Worm (Caenorhabditis elegans): Measurements from ENCODE around the gene vab-2.

The vab-2 gene

ce11 chrIV:3794437-3794836 lies 27.8 kb upstream of the vab-2 start, which contains the start of gene K09B3.1:
Gene K09B3.1 (plus strand): TSS chrIV:3794737.
- TF ChIP-seq rpc-1 (optimal IDR thresholded peaks at IDR 0.05) (no peak), rpc-1 (tag; optimal IDR thresholded peaks at IDR 0.05) (no peak), lin-54 (GFP tag; optimal IDR thresholded peaks at IDR 0.05) (no peak), ztf-25 (GFP tag; IDR thresholded peaks at IDR 0.05) (no peak), efl-1 (GFP tag; optimal IDR thresholded peaks at IDR 0.05) (no peak), ccch-3 (GFP tag; optimal IDR thresholded peaks at IDR 0.05) (no peak), snpc-4 (GFP tag; optimal IDR thresholded peaks at IDR 0.05) (no peak), snpc-4 (tag; optimal IDR thresholded peaks at IDR 0.05) (no peak), ztf-22 (GFP tag; optimal IDR thresholded peaks at IDR 0.05) (no peak), ceh-100 (GFP tag; IDR thresholded peaks at IDR 0.05) (no peak), ekl-4 (GFP tag; IDR thresholded peaks at IDR 0.05) (no peak), snpc-1.3 (tag; optimal IDR thresholded peaks at IDR 0.05; ENCODE audit: insufficient read depth) (no peak), T26A5.8 (tag; optimal IDR thresholded peaks at IDR 0.05) (no peak)

- TF ChIP-seq repo-1 (tag; optimal IDR thresholded peaks at IDR 0.05) (no peak), nhr-179 (tag; optimal IDR thresholded peaks at IDR 0.05) (no peak)
These were observed 17.3 kb upstream of the vab-2 start, which contains the start of gene glct-6 for ce11 chrIV:3783910-3784309. Gene glct-6 (plus strand): TSS chrIV:3784210.

- TF ChIP-seq F52B5.7 (tag; optimal IDR thresholded peaks at IDR 0.05) (no peak), C17E4.6 (GFP tag; IDR thresholded peaks at IDR 0.05) (no peak), F22D6.2 (tag; optimal IDR thresholded peaks at IDR 0.05) (no peak), egl-44 (GFP tag; IDR thresholded peaks at IDR 0.05) (no peak), lir-1 (GFP tag; conservative IDR thresholded peaks at IDR 0.05) (no peak), F49E8.2 (tag; optimal IDR thresholded peaks at IDR 0.05; ENCODE audit: insufficient read depth) (no peak), sea-2 (GFP tag; IDR thresholded peaks at IDR 0.05) (no peak), zfh-2 (GFP tag; conservative IDR thresholded peaks at IDR 0.05) (no peak), ceh-40 (GFP tag; IDR thresholded peaks at IDR 0.05) (no peak), die-1 (tag; optimal IDR thresholded peaks at IDR 0.05) (no peak)
These were observed 14.9 kb upstream of the vab-2 start for ce11 chrIV:3781539-3781938.

ce11 chrIV:3774160-3774559 lies 7.5 kb upstream of the vab-2 start:
- TF ChIP-seq ztf-28 (GFP tag; IDR thresholded peaks at IDR 0.05) (no peak), lin-26 (GFP tag; IDR thresholded peaks at IDR 0.05) (no peak), rpc-1 (optimal IDR thresholded peaks at IDR 0.05) (no peak), rpc-1 (tag; optimal IDR thresholded peaks at IDR 0.05) (no peak), akir-1 (GFP tag; optimal IDR thresholded peaks at IDR 0.05) (no peak), ceh-91 (GFP tag; IDR thresholded peaks at IDR 0.05) (no peak), F57A8.1 (GFP tag; optimal IDR thresholded peaks at IDR 0.05) (no peak), sea-2 (GFP tag; IDR thresholded peaks at IDR 0.05) (no peak), F23B12.7 (tag; optimal IDR thresholded peaks at IDR 0.05; ENCODE audit: insufficient read depth) (no peak), attf-5 (GFP tag; optimal IDR thresholded peaks at IDR 0.05) (no peak), hlh-26 (GFP tag; conservative IDR thresholded peaks at IDR 0.05) (no peak), K12H6.12 (tag; optimal IDR thresholded peaks at IDR 0.05) (no peak), xnd-1 (tag; optimal IDR thresholded peaks at IDR 0.05) (no peak)
